Worm (Caenorhabditis elegans): ENCODE measurements around the gene coq-6.

- no peak for TF ChIP-seq unc-39 (tag; optimal IDR thresholded peaks at IDR 0.05)
- TF ChIP-seq nhr-25 (tag; optimal IDR thresholded peaks at IDR 0.05) = no peak
Measured at ce11 chrV:9328670-9329069, 7.9 kb upstream of the coq-6 start, which contains the start of gene K07B1.4.
